Fruit fly (Drosophila melanogaster): ENCODE results near the gene PyK.

Gene PyK

DNA sequence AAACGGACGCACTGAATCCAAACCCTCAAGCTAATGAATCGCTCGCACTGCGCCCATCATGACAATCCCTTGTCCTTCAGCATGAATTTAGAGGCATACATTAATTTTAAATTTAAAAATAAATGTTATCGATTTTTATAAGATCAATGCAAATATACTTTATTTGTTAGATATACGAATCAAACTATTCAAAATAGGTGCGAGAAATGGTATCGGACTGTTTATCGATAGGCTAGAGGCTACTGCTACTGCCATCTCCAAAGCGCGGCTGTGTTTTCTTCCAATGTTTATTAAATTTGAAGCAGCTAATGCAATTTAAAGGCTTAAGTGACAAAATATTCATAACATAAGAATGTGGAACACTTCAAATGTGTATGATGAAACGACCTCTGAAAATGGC lies 13.7 kb downstream of the PyK start, which contains the start of gene CG43342 (continued):
- no peak for TF ChIP-seq dmrt11E (tag; optimal IDR thresholded peaks at IDR 0.05)
- TF ChIP-seq zfh1 (GFP tag; IDR thresholded peaks at IDR 0.05) = no peak
- no peak for TF ChIP-seq bigmax (GFP tag; optimal IDR thresholded peaks at IDR 0.05)
- TF ChIP-seq sug (tag; optimal IDR thresholded peaks at IDR 0.05) = no peak
- no peak for TF ChIP-seq CG9876 (GFP tag; optimal IDR thresholded peaks at IDR 0.05)
- no peak for TF ChIP-seq p53 (GFP tag; optimal IDR thresholded peaks at IDR 0.05)
- TF ChIP-seq Usf (GFP tag; optimal IDR thresholded peaks at IDR 0.05) = no peak
- TF ChIP-seq Nf-YA (GFP tag; IDR thresholded peaks at IDR 0.05) = no peak
- no peak for TF ChIP-seq eve (GFP tag; optimal IDR thresholded peaks at IDR 0.05)
- no peak for TF ChIP-seq Hmr (GFP tag; optimal IDR thresholded peaks at IDR 0.05)
- TF ChIP-seq Sry-δ (GFP tag; optimal IDR thresholded peaks at IDR 0.05) = peak; percentile 82
- TF ChIP-seq Bteb2 (GFP tag; optimal IDR thresholded peaks at IDR 0.05) = no peak
- TF ChIP-seq Sry-β (GFP tag; optimal IDR thresholded peaks at IDR 0.05) = no peak
- TF ChIP-seq grn (GFP tag; optimal IDR thresholded peaks at IDR 0.05) = no peak
- no peak for TF ChIP-seq Fer3 (tag; optimal IDR thresholded peaks at IDR 0.05)
- TF ChIP-seq CG11085 (GFP tag; IDR thresholded peaks at IDR 0.05) = no peak
- no peak for TF ChIP-seq Ptx1 (GFP tag; IDR thresholded peaks at IDR 0.05)
- no peak for TF ChIP-seq lbe (GFP tag; optimal IDR thresholded peaks at IDR 0.05)
- no peak for TF ChIP-seq Nf-YC (tag; optimal IDR thresholded peaks at IDR 0.05)
- no peak for TF ChIP-seq luna (GFP tag; optimal IDR thresholded peaks at IDR 0.05)
- no peak for TF ChIP-seq CG15479 (GFP tag; optimal IDR thresholded peaks at IDR 0.05)
- no peak for TF ChIP-seq gce (GFP tag; IDR thresholded peaks at IDR 0.05)
- no peak for TF ChIP-seq zf30C (GFP tag; optimal IDR thresholded peaks at IDR 0.05)
- TF ChIP-seq kni (GFP tag; optimal IDR thresholded peaks at IDR 0.05) = no peak
- no peak for TF ChIP-seq CG4282 (GFP tag; optimal IDR thresholded peaks at IDR 0.05)
- no peak for TF ChIP-seq ems (GFP tag; optimal IDR thresholded peaks at IDR 0.05)
- TF ChIP-seq NfI (GFP tag; optimal IDR thresholded peaks at IDR 0.05) = no peak
- TF ChIP-seq CG7963 (GFP tag; IDR thresholded peaks at IDR 0.05; ENCODE audit: partially characterized antibody) = peak; percentile 84
- no peak for TF ChIP-seq slou (GFP tag; optimal IDR thresholded peaks at IDR 0.05)
- TF ChIP-seq CG2199 (GFP tag; IDR thresholded peaks at IDR 0.05) = no peak
- no peak for TF ChIP-seq Stat92E (GFP tag; optimal IDR thresholded peaks at IDR 0.05)
- TF ChIP-seq salm (tag; optimal IDR thresholded peaks at IDR 0.05) = no peak
- no peak for TF ChIP-seq CG10209 (GFP tag; optimal IDR thresholded peaks at IDR 0.05)
- TF ChIP-seq CG6765 (GFP tag; optimal IDR thresholded peaks at IDR 0.05) = no peak
- TF ChIP-seq CG31388 (GFP tag; optimal IDR thresholded peaks at IDR 0.05) = no peak
- no peak for TF ChIP-seq CG6689 (GFP tag; IDR thresholded peaks at IDR 0.05)
- no peak for TF ChIP-seq zen (tag; optimal IDR thresholded peaks at IDR 0.05)
- no peak for TF ChIP-seq MTF-1 (GFP tag; optimal IDR thresholded peaks at IDR 0.05; ENCODE audit: borderline replicate concordance)
- TF ChIP-seq onecut (GFP tag; IDR thresholded peaks at IDR 0.05) = no peak
- TF ChIP-seq CG11560 (tag; IDR thresholded peaks at IDR 0.05) = peak; percentile 71; the same call in 2 of the 3 replicates
- peak; percentile 75 for TF ChIP-seq CG16813 (GFP tag; IDR thresholded peaks at IDR 0.05; ENCODE audit: partially characterized antibody)
- TF ChIP-seq Antp (GFP tag; optimal IDR thresholded peaks at IDR 0.05) = no peak
- no peak for TF ChIP-seq Oaz (GFP tag; IDR thresholded peaks at IDR 0.05)
- no peak for TF ChIP-seq Poxn (GFP tag; IDR thresholded peaks at IDR 0.05)
- TF ChIP-seq CG32532 (GFP tag; IDR thresholded peaks at IDR 0.05) = no peak
- no peak for TF ChIP-seq CG6854 (GFP tag; optimal IDR thresholded peaks at IDR 0.05)
- TF ChIP-seq CG33557 (GFP tag; optimal IDR thresholded peaks at IDR 0.05) = no peak
- peak; percentile 6 for TF ChIP-seq CG10267 (tag; optimal IDR thresholded peaks at IDR 0.05)
- no peak for TF ChIP-seq pb (GFP tag; optimal IDR thresholded peaks at IDR 0.05)
- TF ChIP-seq CG10543 (GFP tag; optimal IDR thresholded peaks at IDR 0.05) = no peak
- TF ChIP-seq CG13624 (GFP tag; optimal IDR thresholded peaks at IDR 0.05) = no peak
- no peak for TF ChIP-seq CG10147 (GFP tag; optimal IDR thresholded peaks at IDR 0.05)

Measured in whole organism, embryonic.